Worm (Caenorhabditis elegans) whole organism, L4 larva: ENCODE data around the gene C27F2.4.
A peak's percentile ranks its signal among the peaks of the same experiment; 100 is the strongest.

Source experiments
- D1046.2 ChIP-seq: fragments of 200-800 bp; sonication (Bioruptor generic); IDR thresholded peaks from 2 replicates; pipeline ENCODE4 v1.3.6; 2022; ENCODE audit warnings: missing genetic modification characterization, missing compliant biosample characterization
- F26F4.8 ChIP-seq: fragments of 200-800 bp; sonication (Bioruptor generic); conservative IDR thresholded peaks from 2 replicates; pipeline ENCODE4 v1.3.6; 2022; ENCODE audit warnings: missing genetic modification characterization, missing compliant biosample characterization
- F49E8.2 ChIP-seq: sonication (generic microtip); optimal IDR thresholded peaks from 2 replicates; lab custom pipeline; 2016; ENCODE audit warnings: missing compliant biosample characterization, mild to moderate bottlenecking, missing genetic modification characterization, borderline replicate concordance
- R02D3.7 ChIP-seq: fragments of 150-350 bp; sonication (generic microtip); optimal IDR thresholded peaks from 3 replicates; lab custom pipeline; 2014; ENCODE audit warnings: missing biosample characterization, missing genetic modification characterization
- T20F7.1 ChIP-seq: fragments of 200-800 bp; sonication (Bioruptor generic); optimal IDR thresholded peaks from 2 replicates; lab custom pipeline; 2018; ENCODE audit warnings: mild to moderate bottlenecking, missing genetic modification characterization, missing compliant biosample characterization
- T26A8.4 ChIP-seq: fragments of 200-800 bp; sonication (Bioruptor generic); IDR thresholded peaks from 2 replicates; pipeline ENCODE4 v1.3.6; 2022; ENCODE audit warnings: missing genetic modification characterization, missing compliant biosample characterization
- ZK337.2 ChIP-seq: fragments of 200-800 bp; sonication (Bioruptor generic); IDR thresholded peaks from 2 replicates; pipeline ENCODE4 v1.3.6; 2022; ENCODE audit warnings: missing genetic modification reagents, missing genetic modification characterization, missing compliant biosample characterization
- aha-1 ChIP-seq: fragments of 150-350 bp; peaks from one replicate; lab custom pipeline; 2014; ENCODE audit warnings: missing biosample characterization, missing genetic modification characterization
- aly-2 ChIP-seq: sonication (generic microtip); optimal IDR thresholded peaks from 2 replicates; lab custom pipeline; 2018; ENCODE audit warnings: missing biosample characterization, missing genetic modification characterization
- attf-4 ChIP-seq: sonication (generic microtip); optimal IDR thresholded peaks from 3 replicates; lab custom pipeline; 2017; ENCODE audit warnings: missing biosample characterization, missing genetic modification characterization
- ceh-20 ChIP-seq: fragments of 200-800 bp; sonication (Bioruptor generic); IDR thresholded peaks from 2 replicates; pipeline ENCODE4 v1.3.6; 2022; ENCODE audit warnings: missing genetic modification reagents, missing genetic modification characterization, missing compliant biosample characterization
- ceh-44 ChIP-seq: fragments of 200-800 bp; sonication (Bioruptor generic); IDR thresholded peaks from 2 replicates; pipeline ENCODE4 v1.3.6; 2022; ENCODE audit warnings: missing genetic modification reagents, missing genetic modification characterization, missing compliant biosample characterization
- ceh-62 ChIP-seq: sonication (generic microtip); optimal IDR thresholded peaks from 2 replicates; lab custom pipeline; 2017; ENCODE audit warnings: missing biosample characterization, missing genetic modification characterization
- daf-12 ChIP-seq: fragments of 150-350 bp; optimal IDR thresholded peaks from 2 replicates; lab custom pipeline; 2014; ENCODE audit warnings: missing biosample characterization, missing genetic modification reagents, missing genetic modification characterization
- daf-16 ChIP-seq, 3 experiments: sonication (generic microtip); optimal IDR thresholded peaks; 2 replicates each; lab custom pipeline; 2016 to 2017; ENCODE audit warnings: missing genetic modification characterization in 3 of 3, missing genetic modification reagents in 3 of 3, mild to moderate bottlenecking in 2 of 3, missing compliant biosample characterization in 2 of 3, missing biosample characterization in 1 of 3, moderate library complexity in 1 of 3
- egl-43 ChIP-seq: fragments of 200-800 bp; sonication (Bioruptor generic); IDR thresholded peaks from 2 replicates; pipeline ENCODE4 v1.3.6; 2022; ENCODE audit warnings: missing genetic modification reagents, missing genetic modification characterization, missing compliant biosample characterization
- hlh-11 ChIP-seq: fragments of 200-800 bp; sonication (Bioruptor generic); optimal IDR thresholded peaks from 2 replicates; lab custom pipeline; 2018; ENCODE audit warnings: mild to moderate bottlenecking, missing genetic modification characterization, missing compliant biosample characterization
- hlh-30 ChIP-seq: sonication (generic microtip); optimal IDR thresholded peaks from 2 replicates; lab custom pipeline; 2017; ENCODE audit warnings: antibody characterized with exemption, mild to moderate bottlenecking, missing genetic modification characterization, missing compliant biosample characterization; ENCODE audit not compliant: insufficient read depth
- lim-7 ChIP-seq: fragments of 200-800 bp; sonication (Bioruptor generic); IDR thresholded peaks from 2 replicates; pipeline ENCODE4 v1.3.6; 2022; ENCODE audit warnings: missing genetic modification characterization, missing compliant biosample characterization
- lin-15B ChIP-seq: fragments of 150-350 bp; sonication (generic microtip); optimal IDR thresholded peaks from 3 replicates; lab custom pipeline; 2014; ENCODE audit warnings: missing biosample characterization, missing genetic modification characterization
- lsy-2 ChIP-seq, 2 experiments: fragments of 150-350 bp in 1 of 2; sonication (generic microtip) in 1 of 2; optimal IDR thresholded peaks; 2 replicates each; lab custom pipeline; 2014 to 2017; ENCODE audit warnings: missing biosample characterization in 2 of 2, missing genetic modification characterization in 2 of 2
- mes-2 ChIP-seq: sonication (generic microtip); optimal IDR thresholded peaks from 2 replicates; lab custom pipeline; 2016; ENCODE audit warnings: missing genotype, mild to moderate bottlenecking, missing genetic modification characterization, missing compliant biosample characterization; ENCODE audit not compliant: poor library complexity, severe bottlenecking
- mxl-3 ChIP-seq: fragments of 200-800 bp; sonication (Bioruptor generic); optimal IDR thresholded peaks from 2 replicates; lab custom pipeline; 2018; ENCODE audit warnings: mild to moderate bottlenecking, missing genetic modification characterization, missing compliant biosample characterization
- nhr-11 ChIP-seq: fragments of 150-350 bp; optimal IDR thresholded peaks from 2 replicates; lab custom pipeline; 2014; ENCODE audit warnings: missing biosample characterization, missing genetic modification characterization
- nhr-25 ChIP-seq: sonication (generic microtip); optimal IDR thresholded peaks from 2 replicates; lab custom pipeline; 2017; ENCODE audit warnings: missing genetic modification characterization, mild to moderate bottlenecking, missing compliant biosample characterization, antibody characterized with exemption, moderate library complexity, borderline replicate concordance; ENCODE audit not compliant: insufficient read depth
- nhr-28 ChIP-seq: fragments of 150-350 bp; optimal IDR thresholded peaks from 2 replicates; lab custom pipeline; 2014; ENCODE audit warnings: missing biosample characterization, missing genetic modification characterization
- nhr-48 ChIP-seq: sonication (generic microtip); optimal IDR thresholded peaks from 2 replicates; lab custom pipeline; 2016; ENCODE audit warnings: mild to moderate bottlenecking, missing genetic modification characterization, missing compliant biosample characterization
- nhr-77 ChIP-seq: fragments of 150-350 bp; optimal IDR thresholded peaks from 2 replicates; lab custom pipeline; 2014; ENCODE audit warnings: missing biosample characterization, missing genetic modification characterization
- pha-4 ChIP-seq, 2 experiments: fragments of 150-350 bp in 1 of 2; fragments of 200-800 bp in 1 of 2; sonication (Bioruptor generic) in 1 of 2; IDR thresholded peaks in 1 of 2; optimal IDR thresholded peaks in 1 of 2; 2 replicates each; pipeline versions ENCODE4 v1.3.6 to Lab custom; 2014 to 2022; ENCODE audit warnings: missing genetic modification characterization in 2 of 2, missing genetic modification reagents in 2 of 2, missing biosample characterization in 1 of 2, missing compliant biosample characterization in 1 of 2
- pqm-1 ChIP-seq: sonication (generic microtip); optimal IDR thresholded peaks from 2 replicates; lab custom pipeline; 2017; ENCODE audit warnings: missing biosample characterization, missing genetic modification characterization
- rbr-2 ChIP-seq: sonication (generic microtip); optimal IDR thresholded peaks from 2 replicates; lab custom pipeline; 2016; ENCODE audit warnings: missing genotype, missing genetic modification characterization, missing compliant biosample characterization
- saeg-2 ChIP-seq: fragments of 200-800 bp; sonication (Bioruptor generic); IDR thresholded peaks from 2 replicates; pipeline ENCODE4 v1.3.6; 2022; ENCODE audit warnings: missing genetic modification reagents, missing genetic modification characterization, missing compliant biosample characterization
- sdz-12 ChIP-seq: fragments of 200-800 bp; sonication (Bioruptor generic); optimal IDR thresholded peaks from 2 replicates; lab custom pipeline; 2018; ENCODE audit warnings: mild to moderate bottlenecking, missing genetic modification characterization, missing compliant biosample characterization
- set-16 ChIP-seq: fragments of 200-800 bp; sonication (Bioruptor generic); IDR thresholded peaks from 2 replicates; pipeline ENCODE4 v1.3.6; 2022; ENCODE audit warnings: missing genetic modification reagents, missing genetic modification characterization, missing compliant biosample characterization
- snpc-1.2 ChIP-seq: fragments of 200-800 bp; sonication (Bioruptor generic); IDR thresholded peaks from 2 replicates; pipeline ENCODE4 v1.3.6; 2022; ENCODE audit warnings: missing genetic modification reagents, missing genetic modification characterization, missing compliant biosample characterization
- unc-130 ChIP-seq: sonication (generic microtip); optimal IDR thresholded peaks from 2 replicates; lab custom pipeline; 2016; ENCODE audit warnings: missing genetic modification reagents, missing genetic modification characterization, missing compliant biosample characterization
- unc-39 ChIP-seq: sonication (generic microtip); optimal IDR thresholded peaks from 2 replicates; lab custom pipeline; 2017; ENCODE audit warnings: missing biosample characterization, missing genetic modification characterization
- unc-62 ChIP-seq, 3 experiments: fragments of 150-350 bp in 1 of 3; sonication (generic microtip); optimal IDR thresholded peaks in 2 of 3; peaks in 1 of 3; 1 replicate in 1 of 3; 2 replicates in 2 of 3; lab custom pipeline; 2014 to 2017; ENCODE audit warnings: missing biosample characterization in 3 of 3, missing genetic modification characterization in 3 of 3, missing genetic modification reagents in 3 of 3, missing genotype in 1 of 3
- zag-1 ChIP-seq: fragments of 150-350 bp; optimal IDR thresholded peaks from 2 replicates; lab custom pipeline; 2014; ENCODE audit warnings: missing biosample characterization, missing genetic modification characterization
- zfp-3 ChIP-seq: fragments of 200-800 bp; sonication (Bioruptor generic); conservative IDR thresholded peaks from 2 replicates; pipeline ENCODE4 v1.3.6; 2022; ENCODE audit warnings: missing genetic modification reagents, missing genetic modification characterization, missing compliant biosample characterization
- ztf-7 ChIP-seq: fragments of 150-350 bp; optimal IDR thresholded peaks from 2 replicates; lab custom pipeline; 2014; ENCODE audit warnings: missing biosample characterization, missing genetic modification characterization

Gene C27F2.4

ce11 chrIII:4956566-4956965, 3.5 kb downstream of the C27F2.4 start, which contains the start of gene C26E6.1:
C26E6.1 (plus strand) TSS chrIII:4956866.
- TF ChIP-seq attf-4 (tag; lab: Kevin White, UChicago) = no peak
- TF ChIP-seq unc-62 (GFP tag; optimal IDR thresholded peaks at IDR 0.05 in 1 of 2; lab: Kevin White, UChicago) = peak in 1 of 2 experiments; percentile 25
- TF ChIP-seq unc-62 (tag; optimal IDR thresholded peaks at IDR 0.05; lab: Kevin White, UChicago) = no peak

DNA sequence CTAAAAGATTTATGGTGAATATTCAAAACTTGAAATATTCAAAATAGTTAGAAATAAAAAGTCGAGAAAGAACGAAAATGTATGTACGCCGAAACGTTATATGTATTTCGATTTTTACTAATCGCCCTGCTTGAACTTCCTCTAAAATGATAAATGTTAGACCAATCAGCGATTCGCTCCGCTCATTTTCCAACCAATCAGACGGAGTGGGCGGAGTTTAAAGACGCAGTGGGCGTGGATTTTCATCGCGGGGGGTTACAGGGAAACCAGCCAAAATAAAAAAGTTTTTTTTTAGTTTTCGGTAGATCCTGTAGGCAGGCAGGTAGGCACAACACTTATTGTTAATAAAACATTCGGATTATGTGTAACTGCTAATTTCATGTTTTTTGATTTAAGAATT, 7.1 kb downstream of the C27F2.4 start:
- TF ChIP-seq snpc-1.2 (GFP tag; lab: Robert Waterston, UW) (no peak), pqm-1 (tag; lab: Kevin White, UChicago) (no peak), attf-4 (tag; lab: Kevin White, UChicago) (no peak), R02D3.7 (tag; lab: Kevin White, UChicago) (no peak), nhr-25 (tag; lab: Kevin White, UChicago) (no peak), set-16 (GFP tag; lab: Robert Waterston, UW) (no peak), mxl-3 (GFP tag; lab: Kevin White, UChicago) (no peak), ZK337.2 (GFP tag; lab: Robert Waterston, UW) (no peak), unc-130 (no peak), lim-7 (GFP tag; lab: Robert Waterston, UW) (no peak), unc-39 (tag; lab: Kevin White, UChicago) (no peak), nhr-11 (no peak), ceh-62 (no peak), rbr-2 (tag; lab: Kevin White, UChicago) (no peak), daf-12 (tag; lab: Kevin White, UChicago) (no peak), zag-1 (no peak), ceh-20 (GFP tag; lab: Robert Waterston, UW) (no peak), nhr-77 (tag; lab: Kevin White, UChicago) (no peak), aly-2 (no peak)
- TF ChIP-seq, all 104 proteins: peak for 0

- TF ChIP-seq sdz-12 (GFP tag; lab: Kevin White, UChicago) = no peak
- no peak for TF ChIP-seq saeg-2 (GFP tag; lab: Robert Waterston, UW)
- TF ChIP-seq lin-15B = no peak
- TF ChIP-seq T20F7.1 (GFP tag; lab: Kevin White, UChicago) = no peak
- TF ChIP-seq ceh-44 = no peak
- no peak for TF ChIP-seq D1046.2 (GFP tag; lab: Robert Waterston, UW)
- no peak for TF ChIP-seq zfp-3 (GFP tag; lab: Robert Waterston, UW)
- TF ChIP-seq ZK337.2 (GFP tag; lab: Robert Waterston, UW) = no peak
- TF ChIP-seq zag-1 = no peak
- no peak for TF ChIP-seq F26F4.8
- TF ChIP-seq pha-4 (GFP tag; IDR thresholded peaks at IDR 0.05; lab: Robert Waterston, UW) = no peak
- no peak for TF ChIP-seq pha-4 (tag; optimal IDR thresholded peaks at IDR 0.05; lab: Kevin White, UChicago)
- TF ChIP-seq F49E8.2 = no peak
- TF ChIP-seq mes-2 (tag; lab: Kevin White, UChicago) = no peak
- no peak for TF ChIP-seq T26A8.4 (GFP tag; lab: Robert Waterston, UW)
- no peak for TF ChIP-seq unc-62 (GFP tag; optimal IDR thresholded peaks at IDR 0.05 in 1 of 2; lab: Kevin White, UChicago)
- no peak for TF ChIP-seq unc-62 (tag; optimal IDR thresholded peaks at IDR 0.05; lab: Kevin White, UChicago)
- no peak for TF ChIP-seq ztf-7 (tag; lab: Kevin White, UChicago)
- TF ChIP-seq hlh-30 = no peak
- no peak for TF ChIP-seq lsy-2 (tag; optimal IDR thresholded peaks at IDR 0.05; lab: Kevin White, UChicago)
These were observed 8.3 kb downstream of the C27F2.4 start, which contains the start of gene flh-2 for ce11 chrIII:4951824-4952223. flh-2 (plus strand) TSS chrIII:4952124.

DNA sequence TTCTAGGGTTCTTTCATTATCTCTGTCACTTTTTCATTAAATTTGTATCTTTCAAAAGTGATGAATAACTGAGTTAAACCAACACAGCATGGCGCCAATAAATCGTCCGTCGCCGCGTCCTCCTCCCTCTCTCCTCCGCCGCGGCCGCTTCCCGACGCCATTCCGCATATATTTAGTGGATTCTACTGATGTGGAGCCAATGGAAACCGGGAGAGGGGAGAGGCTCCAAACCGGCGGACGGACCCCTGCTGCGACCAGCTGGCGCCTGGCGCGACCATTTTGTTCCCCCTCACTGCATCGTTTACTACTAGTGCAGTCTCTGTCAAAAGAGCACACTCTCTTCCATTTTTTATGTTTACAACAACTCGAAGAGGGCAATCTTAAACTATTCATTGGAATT, 8.9 kb downstream of the C27F2.4 start:
- TF ChIP-seq hlh-11 (tag; lab: Kevin White, UChicago) (peak; percentile 26), nhr-48 (tag; lab: Kevin White, UChicago) (no peak), daf-16 (GFP tag; optimal IDR thresholded peaks at IDR 0.05; lab: Kevin White, UChicago) (peak in 1 of 2 experiments; percentile 67), daf-16 (tag; optimal IDR thresholded peaks at IDR 0.05; lab: Kevin White, UChicago) (peak; percentile 12), egl-43 (GFP tag; lab: Robert Waterston, UW) (0 out of 2 replicates have a peak, but pooled peaks have one; percentile 23), aha-1 (tag; lab: Kevin White, UChicago) (peak; percentile 66), set-16 (GFP tag; lab: Robert Waterston, UW) (peak; percentile 92), nhr-28 (tag; lab: Kevin White, UChicago) (no peak)
